Worm (Caenorhabditis elegans) whole organism, mixed stage, embryonic: ENCODE measurements around the gene F19B2.6.

Source experiments
- blmp-1 ChIP-seq: fragments of 150-350 bp; optimal IDR thresholded peaks from 2 replicates; lab custom pipeline; 2014; ENCODE audit warnings: missing biosample characterization, missing genetic modification characterization
- mep-1 ChIP-seq: fragments of 150-350 bp; optimal IDR thresholded peaks from 2 replicates; lab custom pipeline; 2017; ENCODE audit warnings: missing biosample characterization, missing genetic modification reagents, missing genetic modification characterization, inconsistent platforms
- nhr-237 ChIP-seq: fragments of 150-350 bp; optimal IDR thresholded peaks from 2 replicates; lab custom pipeline; 2014; ENCODE audit warnings: missing biosample characterization, missing genetic modification characterization
- nhr-28 ChIP-seq: fragments of 150-350 bp; optimal IDR thresholded peaks from 2 replicates; lab custom pipeline; 2014; ENCODE audit warnings: missing biosample characterization, missing genetic modification characterization
- unc-62 ChIP-seq: fragments of 150-350 bp; optimal IDR thresholded peaks from 2 replicates; lab custom pipeline; 2014; ENCODE audit warnings: missing biosample characterization, missing genetic modification reagents, missing genetic modification characterization

- no peak for TF ChIP-seq blmp-1 (tag; lab: Kevin White, UChicago)
- TF ChIP-seq nhr-237, result no peak
- TF ChIP-seq nhr-28, result no peak
- TF ChIP-seq mep-1 (tag; lab: Kevin White, UChicago), result no peak
- no peak for TF ChIP-seq unc-62 (GFP tag; lab: Kevin White, UChicago)
Observed at ce11 chrV:20143711-20144110, 14.6 kb upstream of the F19B2.6 start.
